Worm (Caenorhabditis elegans) whole organism, L4 larva: ENCODE data around the gene C25D7.10.

Source experiments
- F26F4.8 ChIP-seq: fragments of 200-800 bp; sonication (Bioruptor generic); conservative IDR thresholded peaks from 2 replicates; pipeline ENCODE4 v1.3.6; 2022; ENCODE audit warnings: missing genetic modification characterization, missing compliant biosample characterization
- F37D6.2 ChIP-seq: sonication (generic microtip); optimal IDR thresholded peaks from 2 replicates; lab custom pipeline; 2016; ENCODE audit warnings: mild to moderate bottlenecking, missing genetic modification characterization, missing compliant biosample characterization
- F44E2.7 ChIP-seq: fragments of 200-800 bp; sonication (Bioruptor generic); IDR thresholded peaks from 2 replicates; pipeline ENCODE4 v2.1.2; 2022; ENCODE audit warnings: missing genetic modification characterization, missing compliant biosample characterization
- T20F7.1 ChIP-seq: fragments of 200-800 bp; sonication (Bioruptor generic); optimal IDR thresholded peaks from 2 replicates; lab custom pipeline; 2018; ENCODE audit warnings: mild to moderate bottlenecking, missing genetic modification characterization, missing compliant biosample characterization
- Y48G9A.11 ChIP-seq: fragments of 200-800 bp; sonication (Bioruptor generic); IDR thresholded peaks from 2 replicates; pipeline ENCODE4 v1.3.6; 2022; ENCODE audit warnings: missing genetic modification reagents, missing genetic modification characterization, missing compliant biosample characterization
- Y5F2A.4 ChIP-seq: fragments of 200-800 bp; sonication (Bioruptor generic); optimal IDR thresholded peaks from 2 replicates; lab custom pipeline; 2018; ENCODE audit warnings: mild to moderate bottlenecking, missing genetic modification characterization, missing compliant biosample characterization
- Y75B8A.6 ChIP-seq: fragments of 200-800 bp; sonication (Bioruptor generic); IDR thresholded peaks from 2 replicates; pipeline ENCODE4 v1.3.6; 2022; ENCODE audit warnings: missing genetic modification reagents, missing genetic modification characterization, missing compliant biosample characterization
- ama-1 ChIP-seq: fragments of 150-350 bp; optimal IDR thresholded peaks from 2 replicates; lab custom pipeline; 2014; ENCODE audit warnings: inconsistent platforms, mixed read lengths
- ceh-32 ChIP-seq: sonication (generic microtip); optimal IDR thresholded peaks from 2 replicates; lab custom pipeline; 2016; ENCODE audit warnings: mild to moderate bottlenecking, missing genetic modification characterization, missing compliant biosample characterization; ENCODE audit not compliant: poor library complexity
- ceh-82 ChIP-seq: sonication (generic microtip); optimal IDR thresholded peaks from 2 replicates; lab custom pipeline; 2017; ENCODE audit warnings: missing biosample characterization, missing genetic modification characterization
- ctbp-1 ChIP-seq: fragments of 200-800 bp; sonication (Bioruptor generic); IDR thresholded peaks from 2 replicates; pipeline ENCODE4 v1.3.6; 2022; ENCODE audit warnings: missing genetic modification reagents, missing genetic modification characterization, missing compliant biosample characterization
- daf-16 ChIP-seq, 3 experiments: sonication (generic microtip); optimal IDR thresholded peaks; 2 replicates each; lab custom pipeline; 2016 to 2017; ENCODE audit warnings: missing genetic modification characterization in 3 of 3, missing genetic modification reagents in 3 of 3, mild to moderate bottlenecking in 2 of 3, missing compliant biosample characterization in 2 of 3, missing biosample characterization in 1 of 3, moderate library complexity in 1 of 3
- egl-43 ChIP-seq: fragments of 200-800 bp; sonication (Bioruptor generic); IDR thresholded peaks from 2 replicates; pipeline ENCODE4 v1.3.6; 2022; ENCODE audit warnings: missing genetic modification reagents, missing genetic modification characterization, missing compliant biosample characterization
- fkh-10 ChIP-seq: fragments of 150-350 bp; optimal IDR thresholded peaks from 2 replicates; lab custom pipeline; 2014; ENCODE audit warnings: missing biosample characterization, missing genetic modification reagents, missing genetic modification characterization
- fos-1 ChIP-seq: fragments of 150-350 bp; optimal IDR thresholded peaks from 2 replicates; lab custom pipeline; 2014; ENCODE audit warnings: missing biosample characterization, missing genetic modification characterization
- hlh-11 ChIP-seq: fragments of 200-800 bp; sonication (Bioruptor generic); optimal IDR thresholded peaks from 2 replicates; lab custom pipeline; 2018; ENCODE audit warnings: mild to moderate bottlenecking, missing genetic modification characterization, missing compliant biosample characterization
- hmg-1.1 ChIP-seq: fragments of 200-800 bp; sonication (Bioruptor generic); IDR thresholded peaks from 2 replicates; pipeline ENCODE4 v1.3.6; 2022; ENCODE audit warnings: missing genetic modification reagents, missing genetic modification characterization, missing compliant biosample characterization
- lin-13 ChIP-seq: fragments of 150-350 bp; optimal IDR thresholded peaks from 2 replicates; lab custom pipeline; 2014; ENCODE audit warnings: missing biosample characterization, missing genetic modification reagents, missing genetic modification characterization
- lin-29 ChIP-seq: fragments of 200-800 bp; sonication (Bioruptor generic); IDR thresholded peaks from 2 replicates; pipeline ENCODE4 v1.3.6; 2022; ENCODE audit warnings: missing genetic modification reagents, missing genetic modification characterization, missing compliant biosample characterization
- lin-38 ChIP-seq: fragments of 200-800 bp; sonication (Bioruptor generic); IDR thresholded peaks from 2 replicates; pipeline ENCODE4 v1.3.6; 2022; ENCODE audit warnings: missing genetic modification reagents, missing genetic modification characterization, missing compliant biosample characterization
- lin-39 ChIP-seq: fragments of 150-350 bp; optimal IDR thresholded peaks from 2 replicates; lab custom pipeline; 2014; ENCODE audit warnings: missing biosample characterization, missing genetic modification reagents, missing genetic modification characterization
- lir-3 ChIP-seq: sonication (generic microtip); optimal IDR thresholded peaks from 2 replicates; lab custom pipeline; 2016; ENCODE audit warnings: mild to moderate bottlenecking, missing genetic modification characterization, missing compliant biosample characterization
- lsy-2 ChIP-seq, 2 experiments: fragments of 150-350 bp in 1 of 2; sonication (generic microtip) in 1 of 2; optimal IDR thresholded peaks; 2 replicates each; lab custom pipeline; 2014 to 2017; ENCODE audit warnings: missing biosample characterization in 2 of 2, missing genetic modification characterization in 2 of 2
- madf-5 ChIP-seq, 2 experiments: fragments of 200-800 bp; sonication (Bioruptor generic); IDR thresholded peaks; 2 replicates each; pipeline ENCODE4 v1.3.6; 2022; ENCODE audit warnings: missing compliant biosample characterization in 2 of 2, missing genetic modification characterization in 2 of 2
- mep-1 ChIP-seq: fragments of 150-350 bp; sonication (generic microtip); optimal IDR thresholded peaks from 3 replicates; lab custom pipeline; 2014; ENCODE audit warnings: missing biosample characterization, missing genetic modification characterization
- mxl-2 ChIP-seq: fragments of 200-800 bp; sonication (Bioruptor generic); conservative IDR thresholded peaks from 2 replicates; pipeline ENCODE4 v1.3.6; 2022; ENCODE audit warnings: missing genetic modification reagents, missing genetic modification characterization, missing compliant biosample characterization
- mxl-3 ChIP-seq: fragments of 200-800 bp; sonication (Bioruptor generic); optimal IDR thresholded peaks from 2 replicates; lab custom pipeline; 2018; ENCODE audit warnings: mild to moderate bottlenecking, missing genetic modification characterization, missing compliant biosample characterization
- nhr-102 ChIP-seq: sonication (generic microtip); optimal IDR thresholded peaks from 2 replicates; lab custom pipeline; 2016; ENCODE audit warnings: mild to moderate bottlenecking, missing genetic modification characterization, moderate library complexity, missing compliant biosample characterization
- nhr-237 ChIP-seq: sonication (generic microtip); optimal IDR thresholded peaks from 2 replicates; lab custom pipeline; 2017; ENCODE audit warnings: missing biosample characterization, missing genetic modification characterization
- nhr-25 ChIP-seq: sonication (generic microtip); optimal IDR thresholded peaks from 2 replicates; lab custom pipeline; 2017; ENCODE audit warnings: missing genetic modification characterization, mild to moderate bottlenecking, missing compliant biosample characterization, antibody characterized with exemption, moderate library complexity, borderline replicate concordance; ENCODE audit not compliant: insufficient read depth
- nhr-28 ChIP-seq: fragments of 150-350 bp; optimal IDR thresholded peaks from 2 replicates; lab custom pipeline; 2014; ENCODE audit warnings: missing biosample characterization, missing genetic modification characterization
- nhr-41 ChIP-seq: fragments of 200-800 bp; sonication (Bioruptor generic); IDR thresholded peaks from 2 replicates; pipeline ENCODE4 v1.3.6; 2022; ENCODE audit warnings: missing genetic modification reagents, missing genetic modification characterization, missing compliant biosample characterization
- nhr-48 ChIP-seq: sonication (generic microtip); optimal IDR thresholded peaks from 2 replicates; lab custom pipeline; 2016; ENCODE audit warnings: mild to moderate bottlenecking, missing genetic modification characterization, missing compliant biosample characterization
- nhr-77 ChIP-seq: fragments of 150-350 bp; optimal IDR thresholded peaks from 2 replicates; lab custom pipeline; 2014; ENCODE audit warnings: missing biosample characterization, missing genetic modification characterization
- pha-4 ChIP-seq, 2 experiments: fragments of 150-350 bp in 1 of 2; fragments of 200-800 bp in 1 of 2; sonication (Bioruptor generic) in 1 of 2; IDR thresholded peaks in 1 of 2; optimal IDR thresholded peaks in 1 of 2; 2 replicates each; pipeline versions ENCODE4 v1.3.6 to Lab custom; 2014 to 2022; ENCODE audit warnings: missing genetic modification characterization in 2 of 2, missing genetic modification reagents in 2 of 2, missing biosample characterization in 1 of 2, missing compliant biosample characterization in 1 of 2
- pqm-1 ChIP-seq: sonication (generic microtip); optimal IDR thresholded peaks from 2 replicates; lab custom pipeline; 2017; ENCODE audit warnings: missing biosample characterization, missing genetic modification characterization
- set-16 ChIP-seq: fragments of 200-800 bp; sonication (Bioruptor generic); IDR thresholded peaks from 2 replicates; pipeline ENCODE4 v1.3.6; 2022; ENCODE audit warnings: missing genetic modification reagents, missing genetic modification characterization, missing compliant biosample characterization
- skn-1 ChIP-seq: fragments of 150-350 bp; optimal IDR thresholded peaks from 2 replicates; lab custom pipeline; 2014; ENCODE audit warnings: missing biosample characterization, missing genetic modification characterization
- snpc-4 ChIP-seq: fragments of 150-350 bp; optimal IDR thresholded peaks from 2 replicates; lab custom pipeline; 2014; ENCODE audit warnings: missing biosample characterization, missing genetic modification characterization
- tra-1 ChIP-seq: fragments of 200-800 bp; sonication (Bioruptor generic); IDR thresholded peaks from 2 replicates; pipeline ENCODE4 v1.3.6; 2022; ENCODE audit warnings: missing genetic modification reagents, missing genetic modification characterization, missing compliant biosample characterization
- unc-39 ChIP-seq: sonication (generic microtip); optimal IDR thresholded peaks from 2 replicates; lab custom pipeline; 2017; ENCODE audit warnings: missing biosample characterization, missing genetic modification characterization
- unc-62 ChIP-seq, 3 experiments: fragments of 150-350 bp in 1 of 3; sonication (generic microtip); optimal IDR thresholded peaks in 2 of 3; peaks in 1 of 3; 1 replicate in 1 of 3; 2 replicates in 2 of 3; lab custom pipeline; 2014 to 2017; ENCODE audit warnings: missing biosample characterization in 3 of 3, missing genetic modification characterization in 3 of 3, missing genetic modification reagents in 3 of 3, missing genotype in 1 of 3
- ztf-7 ChIP-seq: fragments of 150-350 bp; optimal IDR thresholded peaks from 2 replicates; lab custom pipeline; 2014; ENCODE audit warnings: missing biosample characterization, missing genetic modification characterization

Gene C25D7.10

ce11 chrV:15071015-15071810 lies 3.9 kb downstream of the C25D7.10 start, which contains the start of gene unc-76 (continued):
- TF ChIP-seq lin-29 (no peak), mxl-3 (GFP tag; lab: Kevin White, UChicago) (no peak), nhr-48 (tag; lab: Kevin White, UChicago) (no peak), F44E2.7 (GFP tag; lab: Robert Waterston, UW) (no peak), unc-39 (no peak), skn-1 (tag; lab: Kevin White, UChicago) (no peak), lin-39 (tag; lab: Kevin White, UChicago) (peak; percentile 80), nhr-25 (tag; lab: Kevin White, UChicago) (no peak), mep-1 (tag; lab: Kevin White, UChicago) (peak; percentile 90), hlh-11 (peak; percentile 68), unc-62 (GFP tag; optimal IDR thresholded peaks at IDR 0.05 in 1 of 2; lab: Kevin White, UChicago) (peak in 1 of 2 experiments; percentile 98), unc-62 (tag; optimal IDR thresholded peaks at IDR 0.05; lab: Kevin White, UChicago) (no peak), ceh-32 (tag; lab: Kevin White, UChicago) (no peak), Y75B8A.6 (no peak), nhr-41 (GFP tag; lab: Robert Waterston, UW) (no peak), lir-3 (no peak), ceh-82 (tag; lab: Kevin White, UChicago) (no peak), madf-5 (GFP tag; IDR thresholded peaks at IDR 0.05; lab: Robert Waterston, UW) (no peak), hmg-1.1 (GFP tag; lab: Robert Waterston, UW) (peak; percentile 74), nhr-237 (tag; lab: Kevin White, UChicago) (no peak), lin-13 (peak; percentile 55), daf-16 (GFP tag; optimal IDR thresholded peaks at IDR 0.05; lab: Kevin White, UChicago) (peak in 1 of 2 experiments; percentile 23), daf-16 (tag; optimal IDR thresholded peaks at IDR 0.05; lab: Kevin White, UChicago) (peak; percentile 8), F26F4.8 (GFP tag; lab: Robert Waterston, UW) (no peak), mxl-2 (GFP tag; lab: Robert Waterston, UW) (no peak), nhr-28 (tag; lab: Kevin White, UChicago) (peak; percentile 55), nhr-102 (no peak), fkh-10 (GFP tag; lab: Kevin White, UChicago) (peak; percentile 92), set-16 (GFP tag; lab: Robert Waterston, UW) (no peak; the same call in 1 of the 2 replicates), pqm-1 (tag; lab: Kevin White, UChicago) (no peak), fos-1 (tag; lab: Kevin White, UChicago) (no peak), F37D6.2 (tag; lab: Kevin White, UChicago) (peak; percentile 78), tra-1 (no peak), ztf-7 (tag; lab: Kevin White, UChicago) (no peak), nhr-77 (no peak), ctbp-1 (GFP tag; lab: Robert Waterston, UW) (peak; percentile 72), snpc-4 (tag; lab: Kevin White, UChicago) (no peak), lin-38 (GFP tag; lab: Robert Waterston, UW) (peak; percentile 21; the same call in 1 of the 2 replicates), Y5F2A.4 (GFP tag; lab: Kevin White, UChicago) (no peak), ama-1 (lab: Kevin White, UChicago) (no peak), pha-4 (GFP tag; IDR thresholded peaks at IDR 0.05; lab: Robert Waterston, UW) (peak; percentile 23; the same call in 1 of the 2 replicates), pha-4 (tag; optimal IDR thresholded peaks at IDR 0.05; lab: Kevin White, UChicago) (peak; percentile 20), lsy-2 (tag; optimal IDR thresholded peaks at IDR 0.05; lab: Kevin White, UChicago) (peak; percentile 42 to 76), Y48G9A.11 (GFP tag; lab: Robert Waterston, UW) (no peak), T20F7.1 (no peak), egl-43 (GFP tag; lab: Robert Waterston, UW) (peak; percentile 38; the same call in 1 of the 2 replicates)
